Fruit fly (Drosophila melanogaster): Measurements from ENCODE around the gene CG43815.
A peak's percentile ranks its signal among the peaks of the same experiment; 100 is the strongest.

CG43815 gene

DNA sequence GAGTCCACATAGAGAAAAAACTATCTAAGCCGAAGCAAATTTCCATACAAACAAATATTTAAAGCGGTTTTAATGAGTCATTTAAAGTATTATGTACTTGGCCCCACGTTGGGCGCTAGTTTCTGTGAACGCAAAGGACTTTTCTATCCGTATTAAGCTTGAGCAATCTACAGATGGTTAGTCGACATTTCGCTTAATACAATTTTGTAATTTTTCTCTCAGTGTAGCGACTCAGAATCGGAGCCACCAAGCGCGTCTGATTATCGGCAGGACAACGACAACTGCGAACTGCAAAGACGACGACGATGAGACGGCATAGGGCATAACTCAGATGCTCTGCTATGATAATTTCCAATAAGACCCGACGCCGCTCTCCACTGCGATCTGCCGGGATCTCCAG lies 13.6 kb upstream of the CG43815 start:
- TF ChIP-seq Met (GFP tag; optimal IDR thresholded peaks at IDR 0.05), result peak; percentile 38
- TF ChIP-seq vri (GFP tag; optimal IDR thresholded peaks at IDR 0.05), result peak; percentile 4
- TF ChIP-seq fd85E (GFP tag; optimal IDR thresholded peaks at IDR 0.05), result no peak
- peak; percentile 64 for TF ChIP-seq CG10669 (GFP tag; optimal IDR thresholded peaks at IDR 0.05)
- no peak for TF ChIP-seq CG7368 (GFP tag; optimal IDR thresholded peaks at IDR 0.05)
- TF ChIP-seq acj6 (GFP tag; optimal IDR thresholded peaks at IDR 0.05), result peak; percentile 20
- TF ChIP-seq CG8319 (GFP tag; optimal IDR thresholded peaks at IDR 0.05), result no peak
- TF ChIP-seq Ets21C (GFP tag; optimal IDR thresholded peaks at IDR 0.05), result peak; percentile 24
- TF ChIP-seq CG32006 (GFP tag; optimal IDR thresholded peaks at IDR 0.05), result peak; percentile 54
- TF ChIP-seq CG11762 (GFP tag; optimal IDR thresholded peaks at IDR 0.05; ENCODE audit: insufficient read depth), result no peak
- TF ChIP-seq CG3032 (tag; optimal IDR thresholded peaks at IDR 0.05), result peak; percentile 64
- peak; percentile 69 for TF ChIP-seq CG6808 (GFP tag; optimal IDR thresholded peaks at IDR 0.05)
- peak; percentile 41 for TF ChIP-seq topi (GFP tag; optimal IDR thresholded peaks at IDR 0.05)
- TF ChIP-seq Sox102F (GFP tag; optimal IDR thresholded peaks at IDR 0.05), result peak; percentile 39
- no peak for TF ChIP-seq Hr38 (GFP tag; optimal IDR thresholded peaks at IDR 0.05)
- TF ChIP-seq lz (GFP tag; optimal IDR thresholded peaks at IDR 0.05), result peak; percentile 20
- peak; percentile 69 for TF ChIP-seq Ets96B (tag; optimal IDR thresholded peaks at IDR 0.05)
- TF ChIP-seq CG6276 (GFP tag; optimal IDR thresholded peaks at IDR 0.05), result no peak
- peak; percentile 18 for TF ChIP-seq CG9139 (GFP tag; optimal IDR thresholded peaks at IDR 0.05)
- peak; percentile 37 for TF ChIP-seq Hr39 (GFP tag; optimal IDR thresholded peaks at IDR 0.05)
- TF ChIP-seq CG3919 (GFP tag; optimal IDR thresholded peaks at IDR 0.05), result peak; percentile 49
- peak; percentile 41 for TF ChIP-seq achi (GFP tag; optimal IDR thresholded peaks at IDR 0.05)
- TF ChIP-seq Eip78C (GFP tag), result peak; percentile 74
- TF ChIP-seq ss (GFP tag; optimal IDR thresholded peaks at IDR 0.05), result peak; percentile 30 to 39
- TF ChIP-seq OdsH (GFP tag; optimal IDR thresholded peaks at IDR 0.05), result peak; percentile 46
- 0 out of 2 replicates have a peak, but pooled peaks have one; percentile 15 for TF ChIP-seq CG15336 (GFP tag; IDR thresholded peaks at IDR 0.05)
- peak; percentile 21 for TF ChIP-seq CG31627 (GFP tag; optimal IDR thresholded peaks at IDR 0.05)
- no peak for TF ChIP-seq Sox15 (GFP tag; optimal IDR thresholded peaks at IDR 0.05)
- peak; percentile 3 for TF ChIP-seq net (GFP tag; optimal IDR thresholded peaks at IDR 0.05)
- peak; percentile 46 for TF ChIP-seq esn (GFP tag; optimal IDR thresholded peaks at IDR 0.05)
- no peak for TF ChIP-seq fkh (GFP tag; optimal IDR thresholded peaks at IDR 0.05)
- TF ChIP-seq dsx (GFP tag; optimal IDR thresholded peaks at IDR 0.05; ENCODE audit: poor library complexity, severe bottlenecking), result peak; percentile 58
- no peak for TF ChIP-seq Lpt (GFP tag; optimal IDR thresholded peaks at IDR 0.05)
- TF ChIP-seq CG11902 (GFP tag; optimal IDR thresholded peaks at IDR 0.05), result peak; percentile 9
- no peak for TF ChIP-seq CG4318 (GFP tag; optimal IDR thresholded peaks at IDR 0.05)
- TF ChIP-seq dac (GFP tag; optimal IDR thresholded peaks at IDR 0.05), result no peak
- no peak for TF ChIP-seq CG6163 (GFP tag; IDR thresholded peaks at IDR 0.05)
- no peak for TF ChIP-seq Hr4 (GFP tag; optimal IDR thresholded peaks at IDR 0.05)
- peak; percentile 64 for TF ChIP-seq svp (GFP tag)
- TF ChIP-seq cyc (GFP tag; optimal IDR thresholded peaks at IDR 0.05), result peak; percentile 36
- TF ChIP-seq Blimp-1 (GFP tag; optimal IDR thresholded peaks at IDR 0.05), result no peak
- peak; percentile 66 for TF ChIP-seq spab (GFP tag; optimal IDR thresholded peaks at IDR 0.05)
- TF ChIP-seq CG8632 (GFP tag; optimal IDR thresholded peaks at IDR 0.05), result no peak
- no peak for TF ChIP-seq CG8119 (GFP tag; IDR thresholded peaks at IDR 0.05)
- TF ChIP-seq Gug (GFP tag; IDR thresholded peaks at IDR 0.05), result no peak
- TF ChIP-seq eg (GFP tag; IDR thresholded peaks at IDR 0.05), result 0 out of 3 replicates have a peak, but pooled peaks have one; percentile 13
- TF ChIP-seq Sox14 (GFP tag; optimal IDR thresholded peaks at IDR 0.05), result peak; percentile 49
- peak; percentile 58 for TF ChIP-seq pdm3 (GFP tag; optimal IDR thresholded peaks at IDR 0.05)
- TF ChIP-seq CG11294 (GFP tag; IDR thresholded peaks at IDR 0.05), result no peak
- TF ChIP-seq CG16779 (tag; optimal IDR thresholded peaks at IDR 0.05), result no peak
- peak in 1 of 2 experiments; percentile 12 for TF ChIP-seq salr (GFP tag; optimal IDR thresholded peaks at IDR 0.05)
- peak; percentile 64 for TF ChIP-seq CG10631 (GFP tag; optimal IDR thresholded peaks at IDR 0.05)

Data from whole organism, prepupa.